Worm (Caenorhabditis elegans): ENCODE results near the gene K09A9.8.

The K09A9.8 gene

DNA sequence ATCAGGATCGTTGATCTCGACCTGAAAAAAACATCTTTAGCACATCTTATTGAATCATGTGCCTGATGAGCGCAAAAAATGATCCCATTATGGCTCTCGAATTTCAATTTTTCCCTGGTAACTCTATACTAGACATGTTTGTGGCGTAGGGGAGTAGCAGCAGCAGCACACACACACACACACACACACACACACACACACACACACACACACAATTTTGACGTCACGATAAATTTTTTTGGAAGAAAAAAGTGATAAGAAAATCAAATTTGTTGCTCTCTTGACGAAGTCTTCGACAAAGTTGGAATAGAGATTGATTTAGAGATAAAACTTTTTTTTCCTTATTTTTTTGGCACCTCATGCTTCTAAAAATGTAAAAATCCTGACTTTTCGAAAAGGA is 32.6 kb upstream of the K09A9.8 start:
- TF ChIP-seq Y22D7AL.16 (tag; optimal IDR thresholded peaks at IDR 0.05) (no peak), ttx-3 (tag; optimal IDR thresholded peaks at IDR 0.05) (no peak), gmeb-2 (tag; optimal IDR thresholded peaks at IDR 0.05) (no peak), pat-9 (tag; optimal IDR thresholded peaks at IDR 0.05) (no peak), ceh-9 (tag; optimal IDR thresholded peaks at IDR 0.05) (no peak), lim-6 (tag; optimal IDR thresholded peaks at IDR 0.05) (no peak), hlh-30 (tag; optimal IDR thresholded peaks at IDR 0.05; ENCODE audit: insufficient read depth) (no peak), sox-4 (tag; optimal IDR thresholded peaks at IDR 0.05) (no peak), pag-3 (tag; optimal IDR thresholded peaks at IDR 0.05; ENCODE audit: borderline replicate concordance) (no peak), dmd-4 (tag; optimal IDR thresholded peaks at IDR 0.05; ENCODE audit: borderline replicate concordance) (no peak), ceh-2 (tag; optimal IDR thresholded peaks at IDR 0.05) (no peak), elt-4 (tag; optimal IDR thresholded peaks at IDR 0.05) (no peak), pqm-1 (tag; optimal IDR thresholded peaks at IDR 0.05) (no peak), ceh-18 (tag; optimal IDR thresholded peaks at IDR 0.05) (no peak), pax-1 (tag; optimal IDR thresholded peaks at IDR 0.05) (no peak), pha-2 (tag; optimal IDR thresholded peaks at IDR 0.05) (no peak), nfya-1 (tag; optimal IDR thresholded peaks at IDR 0.05) (no peak), zip-5 (tag; optimal IDR thresholded peaks at IDR 0.05) (no peak), lin-11 (tag; optimal IDR thresholded peaks at IDR 0.05) (no peak)

DNA sequence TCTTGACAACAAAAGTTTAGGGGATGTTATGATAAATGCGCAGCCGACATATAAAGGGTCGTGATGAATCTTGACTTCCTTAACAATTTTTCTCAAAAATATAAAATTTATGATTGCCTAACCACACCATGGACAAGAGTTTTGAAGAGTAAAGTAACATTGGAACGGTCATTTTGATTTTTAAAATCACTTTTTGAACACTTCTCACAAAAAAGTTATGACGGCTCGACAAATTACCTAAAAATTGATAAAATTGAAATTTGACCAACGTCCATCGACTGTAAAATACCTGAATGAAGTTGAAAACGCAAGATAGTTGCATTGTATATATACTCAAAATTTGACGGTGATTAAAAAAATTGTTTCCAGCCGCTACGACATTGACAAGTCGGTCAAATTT is 32.0 kb upstream of the K09A9.8 start:
- TF ChIP-seq zip-5 (tag; optimal IDR thresholded peaks at IDR 0.05) (no peak), fax-1 (tag; optimal IDR thresholded peaks at IDR 0.05) (no peak), ceh-24 (tag; optimal IDR thresholded peaks at IDR 0.05) (no peak), ceh-9 (tag; optimal IDR thresholded peaks at IDR 0.05) (no peak), F13H6.1 (tag; optimal IDR thresholded peaks at IDR 0.05) (no peak), elt-2 (tag; optimal IDR thresholded peaks at IDR 0.05) (no peak), pros-1 (tag; optimal IDR thresholded peaks at IDR 0.05) (no peak), odd-2 (tag; optimal IDR thresholded peaks at IDR 0.05) (no peak), eyg-1 (tag; optimal IDR thresholded peaks at IDR 0.05) (no peak), unc-55 (GFP tag; optimal IDR thresholded peaks at IDR 0.05) (no peak), fkh-6 (tag; optimal IDR thresholded peaks at IDR 0.05) (no peak)

DNA sequence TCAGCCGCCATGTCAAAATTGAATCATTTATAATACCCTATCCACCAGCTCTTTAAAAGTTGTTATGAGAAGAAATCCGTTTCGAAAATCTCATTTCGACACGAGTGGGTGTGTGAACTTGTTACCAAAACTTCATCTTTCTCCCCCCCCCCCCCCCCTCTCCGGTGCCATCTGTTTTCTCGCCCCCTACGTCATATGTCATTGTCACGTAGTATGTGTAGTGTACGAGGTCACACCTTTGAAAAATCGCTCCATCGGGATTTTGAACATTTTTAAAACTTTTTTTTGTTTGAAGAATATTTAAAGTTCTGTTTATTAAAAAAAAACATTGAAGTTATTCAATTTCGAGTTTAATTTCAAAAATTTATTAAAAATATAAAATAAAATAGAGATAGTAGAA is 30.8 kb upstream of the K09A9.8 start:
- TF ChIP-seq nfya-1 (tag; optimal IDR thresholded peaks at IDR 0.05) (no peak), K09A11.1 (tag; optimal IDR thresholded peaks at IDR 0.05; ENCODE audit: insufficient read depth) (no peak), dmd-4 (tag; optimal IDR thresholded peaks at IDR 0.05; ENCODE audit: borderline replicate concordance) (no peak), sox-2 (GFP tag; IDR thresholded peaks at IDR 0.05) (no peak), nhr-232 (tag; optimal IDR thresholded peaks at IDR 0.05) (no peak), fax-1 (tag; optimal IDR thresholded peaks at IDR 0.05) (no peak), unc-42 (tag; optimal IDR thresholded peaks at IDR 0.05) (peak; percentile 16)

DNA sequence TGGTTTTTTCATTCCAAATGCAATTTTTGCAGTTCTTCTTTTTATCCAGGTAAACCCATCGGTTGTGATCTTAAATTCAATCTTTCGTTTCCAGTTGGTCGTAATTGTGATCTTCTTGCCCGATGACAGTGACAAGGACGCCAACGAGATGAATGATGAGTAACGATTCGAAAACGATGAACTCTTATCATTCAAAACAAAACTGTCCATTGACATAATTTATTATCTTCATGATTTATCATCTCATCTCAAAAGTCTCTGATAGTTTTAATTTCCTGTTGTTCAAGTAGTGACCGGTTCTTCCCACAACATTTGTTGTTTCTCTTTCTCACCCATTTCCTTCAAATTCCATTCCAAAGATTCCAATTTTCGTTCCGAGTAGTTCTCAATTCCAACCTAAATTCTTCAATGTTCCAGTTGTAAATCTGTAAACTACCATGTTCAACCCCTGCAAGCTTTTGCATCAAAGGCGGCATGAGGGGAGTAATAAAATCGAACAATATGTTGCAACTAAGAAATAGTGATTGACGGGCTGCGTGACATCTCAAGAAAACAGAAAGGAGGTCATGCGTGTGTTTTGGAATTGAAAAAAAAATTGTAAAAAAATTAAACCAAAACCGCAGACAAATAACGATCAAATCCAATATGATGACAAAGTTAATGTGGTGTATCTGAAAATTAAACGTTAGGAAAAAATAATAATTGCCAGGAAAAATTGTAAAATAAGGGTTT is 29.3 kb upstream of the K09A9.8 start:
- TF ChIP-seq pat-9 (tag; optimal IDR thresholded peaks at IDR 0.05), result no peak
- no peak for TF ChIP-seq ceh-34 (tag; optimal IDR thresholded peaks at IDR 0.05)
- no peak for TF ChIP-seq ceh-45 (GFP tag; IDR thresholded peaks at IDR 0.05)
- TF ChIP-seq odd-2 (tag; optimal IDR thresholded peaks at IDR 0.05), result no peak
- TF ChIP-seq sdc-2 (tag; optimal IDR thresholded peaks at IDR 0.05), result no peak
- no peak for TF ChIP-seq ztf-16 (tag; optimal IDR thresholded peaks at IDR 0.05)
- no peak for TF ChIP-seq ets-4 (tag; optimal IDR thresholded peaks at IDR 0.05)
- TF ChIP-seq ceh-9 (tag; optimal IDR thresholded peaks at IDR 0.05), result no peak
- TF ChIP-seq unc-86 (tag; optimal IDR thresholded peaks at IDR 0.05), result no peak
- no peak for TF ChIP-seq elt-2 (tag; optimal IDR thresholded peaks at IDR 0.05)
- no peak for TF ChIP-seq T23F11.4 (GFP tag; optimal IDR thresholded peaks at IDR 0.05)
- no peak for TF ChIP-seq ceh-22 (tag; optimal IDR thresholded peaks at IDR 0.05)
- no peak for TF ChIP-seq fkh-6 (tag; optimal IDR thresholded peaks at IDR 0.05)
- no peak for TF ChIP-seq K02D7.2 (tag; optimal IDR thresholded peaks at IDR 0.05)
- no peak for TF ChIP-seq ceh-30 (tag; optimal IDR thresholded peaks at IDR 0.05)
- TF ChIP-seq pqm-1 (tag; optimal IDR thresholded peaks at IDR 0.05), result no peak
- no peak for TF ChIP-seq ceh-48 (tag; optimal IDR thresholded peaks at IDR 0.05)
- TF ChIP-seq Y22D7AL.16 (tag; optimal IDR thresholded peaks at IDR 0.05), result no peak
